Fruit fly (Drosophila melanogaster) whole organism, wandering third instar larva: Measurements from ENCODE around the gene CG34425.
A peak's percentile ranks its signal among the peaks of the same experiment; 100 is the strongest.

Experiments used
- Abd-B ChIP-seq: fragments of >200 bp; optimal IDR thresholded peaks from 2 replicates; lab custom pipeline; 2017; ENCODE audit warnings: missing biosample characterization, missing genetic modification characterization
- CG32264 ChIP-seq: fragments of 200-800 bp; sonication (Bioruptor generic); optimal IDR thresholded peaks from 2 replicates; lab custom pipeline; 2016; ENCODE audit warnings: missing biosample characterization, missing genetic modification characterization
- CG9705 ChIP-seq: fragments of 200-800 bp; sonication (Bioruptor generic); optimal IDR thresholded peaks from 2 replicates; lab custom pipeline; 2018; ENCODE audit warnings: missing biosample characterization, mild to moderate bottlenecking, missing genetic modification characterization
- CrebA ChIP-seq: fragments of 200-800 bp; sonication (Bioruptor generic); optimal IDR thresholded peaks from 2 replicates; lab custom pipeline; 2016; ENCODE audit warnings: missing biosample characterization, mild to moderate bottlenecking, missing genetic modification characterization, borderline replicate concordance
- Dfd ChIP-seq: fragments of >200 bp; optimal IDR thresholded peaks from 2 replicates; lab custom pipeline; 2017; ENCODE audit warnings: missing biosample characterization, missing genetic modification characterization
- Dif ChIP-seq: fragments of 200-275, 200-300 bp; sonication (Bioruptor generic); optimal IDR thresholded peaks from 2 replicates; lab custom pipeline; 2018; ENCODE audit warnings: missing biosample characterization, missing genetic modification characterization; ENCODE audit not compliant: partially characterized antibody
- GATAd ChIP-seq: sonication (Bioruptor generic); optimal IDR thresholded peaks from 2 replicates; lab custom pipeline; 2016; ENCODE audit warnings: missing biosample characterization, missing genetic modification characterization
- HLH106 ChIP-seq: fragments of 200-800 bp; optimal IDR thresholded peaks from 3 replicates; lab custom pipeline; 2019; ENCODE audit warnings: missing biosample characterization, mild to moderate bottlenecking, missing genetic modification characterization, moderate library complexity
- Hnf4 ChIP-seq: fragments of 200-800 bp; sonication (Bioruptor generic); optimal IDR thresholded peaks from 2 replicates; lab custom pipeline; 2016; ENCODE audit warnings: missing biosample characterization, mild to moderate bottlenecking, missing genetic modification characterization
- Hr78 ChIP-seq: fragments of >200 bp; optimal IDR thresholded peaks from 2 replicates; lab custom pipeline; 2017; ENCODE audit warnings: missing biosample characterization, missing genetic modification characterization
- Hr83 ChIP-seq: fragments of 200-300 bp; sonication (Bioruptor generic); optimal IDR thresholded peaks from 2 replicates; lab custom pipeline; 2016; ENCODE audit warnings: missing biosample characterization, mild to moderate bottlenecking, missing genetic modification characterization, moderate library complexity; ENCODE audit not compliant: poor library complexity, severe bottlenecking
- Jra ChIP-seq: sonication (Bioruptor generic); optimal IDR thresholded peaks from 2 replicates; lab custom pipeline; 2016; ENCODE audit warnings: missing biosample characterization, missing genetic modification characterization
- Mio ChIP-seq: sonication (Bioruptor generic); optimal IDR thresholded peaks from 2 replicates; lab custom pipeline; 2016; ENCODE audit warnings: missing biosample characterization, missing genetic modification characterization
- Myc ChIP-seq: fragments of >200 bp; optimal IDR thresholded peaks from 2 replicates; lab custom pipeline; 2017
- N ChIP-seq: fragments of >200 bp; optimal IDR thresholded peaks from 2 replicates; lab custom pipeline; 2018; ENCODE audit warnings: missing biosample characterization, missing external identifiers, missing genetic modification characterization
- OdsH ChIP-seq: fragments of 200-800 bp; sonication (Bioruptor generic); optimal IDR thresholded peaks from 2 replicates; lab custom pipeline; 2016; ENCODE audit warnings: missing biosample characterization, mild to moderate bottlenecking, missing genetic modification characterization
- Rel ChIP-seq, 2 experiments: fragments of 200-800 bp; sonication (Bioruptor generic) in 1 of 2; optimal IDR thresholded peaks; 2 replicates in 1 of 2; 3 replicates in 1 of 2; lab custom pipeline; 2016 to 2019; ENCODE audit warnings: mild to moderate bottlenecking in 2 of 2, missing biosample characterization in 2 of 2, missing genetic modification characterization in 2 of 2, moderate library complexity in 1 of 2
- Sp1 ChIP-seq: fragments of 200-800 bp; sonication (Bioruptor generic); optimal IDR thresholded peaks from 3 replicates; lab custom pipeline; 2019; ENCODE audit warnings: missing biosample characterization, mild to moderate bottlenecking, missing genetic modification characterization, moderate library complexity
- Vsx2 ChIP-seq: fragments of 200-300, 225-300 bp; sonication (Bioruptor generic); optimal IDR thresholded peaks from 2 replicates; lab custom pipeline; 2018; ENCODE audit warnings: missing biosample characterization, missing genetic modification characterization; ENCODE audit not compliant: partially characterized antibody
- br ChIP-seq: fragments of 200-800 bp; sonication (Bioruptor generic); optimal IDR thresholded peaks from 2 replicates; lab custom pipeline; 2016; ENCODE audit warnings: missing biosample characterization, missing genetic modification characterization
- brk ChIP-seq: fragments of 200-800 bp; sonication (Bioruptor generic); optimal IDR thresholded peaks from 2 replicates; lab custom pipeline; 2016; ENCODE audit warnings: missing biosample characterization, mild to moderate bottlenecking, missing genetic modification characterization
- dl ChIP-seq, 2 experiments: fragments of 175-275, 200-275 bp in 1 of 2; fragments of 200-275 bp in 1 of 2; sonication (Bioruptor generic); optimal IDR thresholded peaks; lab custom pipeline; 2018; ENCODE audit warnings: mild to moderate bottlenecking in 2 of 2, missing biosample characterization in 2 of 2, missing genetic modification characterization in 2 of 2, moderate library complexity in 2 of 2; ENCODE audit not compliant: partially characterized antibody in 2 of 2, insufficient read depth in 1 of 2
- dmrt93B ChIP-seq: fragments of 200-800 bp; sonication (Bioruptor generic); optimal IDR thresholded peaks from 2 replicates; lab custom pipeline; 2018; ENCODE audit warnings: missing biosample characterization, mild to moderate bottlenecking, missing genetic modification characterization
- dsf ChIP-seq: sonication (Bioruptor generic); optimal IDR thresholded peaks from 2 replicates; lab custom pipeline; 2016; ENCODE audit warnings: missing biosample characterization, missing genetic modification characterization, borderline replicate concordance
- ey ChIP-seq: fragments of 200-800 bp; sonication (Bioruptor generic); optimal IDR thresholded peaks from 2 replicates; lab custom pipeline; 2016; ENCODE audit warnings: missing biosample characterization, missing genetic modification characterization
- foxo ChIP-seq, 2 experiments: fragments of 200-800 bp; sonication (Bioruptor generic); optimal IDR thresholded peaks; 2 replicates in 1 of 2; 3 replicates in 1 of 2; lab custom pipeline; 2016 to 2017; ENCODE audit warnings: missing biosample characterization in 2 of 2, missing genetic modification characterization in 2 of 2
- fru ChIP-seq: fragments of 200-800 bp; sonication (Bioruptor generic); optimal IDR thresholded peaks from 3 replicates; lab custom pipeline; 2016; ENCODE audit warnings: missing biosample characterization, mild to moderate bottlenecking, missing genetic modification characterization
- h ChIP-seq: fragments of 200-800 bp; sonication (Bioruptor generic); optimal IDR thresholded peaks from 3 replicates; lab custom pipeline; 2016; ENCODE audit warnings: missing biosample characterization, mild to moderate bottlenecking, missing genetic modification characterization
- jim ChIP-seq: fragments of 175-275, 200-325 bp; sonication (Bioruptor generic); optimal IDR thresholded peaks from 2 replicates; lab custom pipeline; 2016; ENCODE audit warnings: missing biosample characterization, mild to moderate bottlenecking, missing genetic modification characterization
- lola ChIP-seq: fragments of >200 bp; optimal IDR thresholded peaks from 2 replicates; lab custom pipeline; 2017; ENCODE audit warnings: missing biosample characterization, missing genetic modification characterization
- pan ChIP-seq: fragments of >200 bp; optimal IDR thresholded peaks from 2 replicates; lab custom pipeline; 2017
- psq ChIP-seq: fragments of 200-800 bp; sonication (Bioruptor generic); optimal IDR thresholded peaks from 3 replicates; lab custom pipeline; 2017; ENCODE audit warnings: missing biosample characterization, mild to moderate bottlenecking, missing genetic modification characterization, moderate library complexity
- rgr ChIP-seq: fragments of 200-800 bp; sonication (Bioruptor generic); optimal IDR thresholded peaks from 3 replicates; lab custom pipeline; 2016; ENCODE audit warnings: missing biosample characterization, mild to moderate bottlenecking, missing genetic modification characterization
- sage ChIP-seq: fragments of 200-800 bp; sonication (Bioruptor generic); optimal IDR thresholded peaks from 2 replicates; lab custom pipeline; 2016; ENCODE audit warnings: missing biosample characterization, mild to moderate bottlenecking, missing genetic modification characterization
- sv ChIP-seq: fragments of 200-800 bp; sonication (Bioruptor generic); optimal IDR thresholded peaks from 3 replicates; lab custom pipeline; 2016; ENCODE audit warnings: missing biosample characterization, missing genetic modification characterization
- tai ChIP-seq: sonication (Bioruptor generic); optimal IDR thresholded peaks from 2 replicates; lab custom pipeline; 2016; ENCODE audit warnings: missing biosample characterization, missing genetic modification characterization
- usp ChIP-seq: fragments of >200 bp; optimal IDR thresholded peaks from 2 replicates; lab custom pipeline; 2017; ENCODE audit warnings: missing biosample characterization, missing genetic modification characterization
- woc ChIP-seq: sonication (Bioruptor generic); optimal IDR thresholded peaks from 2 replicates; lab custom pipeline; 2016; ENCODE audit warnings: missing biosample characterization, mild to moderate bottlenecking, missing genetic modification characterization

Gene CG34425

dm6 chr3R:4479038-4479988 is 26.9 kb downstream of the CG34425 start, which contains the start of gene CG31523 (continued):
- TF ChIP-seq woc (GFP tag; lab: Kevin White, UChicago) = peak; percentile 83
- TF ChIP-seq fru (GFP tag; lab: Kevin White, UChicago) = no peak
- TF ChIP-seq pan (lab: Kevin White, UChicago) = no peak
- no peak for TF ChIP-seq lola (GFP tag; lab: Kevin White, UChicago)
- peak; percentile 100 for TF ChIP-seq Myc
- TF ChIP-seq GATAd (GFP tag; lab: Kevin White, UChicago) = no peak
- no peak for TF ChIP-seq br (GFP tag; lab: Kevin White, UChicago)
- no peak for TF ChIP-seq Sp1 (GFP tag; lab: Kevin White, UChicago)

dm6 chr3R:4478220-4479037 is 27.7 kb downstream of the CG34425 start:
- TF ChIP-seq h (GFP tag; lab: Kevin White, UChicago) = peak; percentile 91
- TF ChIP-seq CrebA (GFP tag; lab: Kevin White, UChicago) = peak; percentile 69
- no peak for TF ChIP-seq tai
- TF ChIP-seq Dif (GFP tag; lab: Kevin White, UChicago) = peak; percentile 86
- peak; percentile 64 for TF ChIP-seq HLH106
- peak; percentile 71 for TF ChIP-seq Sp1 (GFP tag; lab: Kevin White, UChicago)
- TF ChIP-seq OdsH (GFP tag; lab: Kevin White, UChicago) = peak; percentile 85
- TF ChIP-seq brk = peak; percentile 78
- TF ChIP-seq dsf (GFP tag; lab: Kevin White, UChicago) = peak; percentile 66
- TF ChIP-seq Abd-B (GFP tag; lab: Kevin White, UChicago) = no peak
- TF ChIP-seq Hnf4 (GFP tag; lab: Kevin White, UChicago) = peak; percentile 77
- TF ChIP-seq sv (GFP tag; lab: Kevin White, UChicago) = peak; percentile 91
- peak; percentile 55 for TF ChIP-seq Mio (GFP tag; lab: Kevin White, UChicago)
- TF ChIP-seq lola (GFP tag; lab: Kevin White, UChicago) = no peak
- TF ChIP-seq ey (GFP tag; lab: Kevin White, UChicago) = peak; percentile 79
- TF ChIP-seq dmrt93B (GFP tag; lab: Kevin White, UChicago) = peak; percentile 45
- peak in 1 of 2 experiments; percentile 91 for TF ChIP-seq foxo (GFP tag; optimal IDR thresholded peaks at IDR 0.05; lab: Kevin White, UChicago)
- TF ChIP-seq N (GFP tag; lab: Kevin White, UChicago) = peak; percentile 36
- peak; percentile 78 for TF ChIP-seq sage (GFP tag; lab: Kevin White, UChicago)
- TF ChIP-seq Dfd (GFP tag; lab: Kevin White, UChicago) = no peak
- peak; percentile 88 for TF ChIP-seq fru (GFP tag; lab: Kevin White, UChicago)
- no peak for TF ChIP-seq Rel (GFP tag; optimal IDR thresholded peaks at IDR 0.05; lab: Kevin White, UChicago)
- peak; percentile 62 for TF ChIP-seq Rel (tag; optimal IDR thresholded peaks at IDR 0.05; lab: Kevin White, UChicago)
- peak; percentile 61 to 63 for TF ChIP-seq dl (GFP tag; optimal IDR thresholded peaks at IDR 0.05; lab: Kevin White, UChicago; ENCODE audit: insufficient read depth in 1 of 2, partially characterized antibody in 2 of 2)
- peak; percentile 79 for TF ChIP-seq Vsx2 (GFP tag; lab: Kevin White, UChicago)
- TF ChIP-seq CG32264 = peak; percentile 77
- peak; percentile 90 for TF ChIP-seq br (GFP tag; lab: Kevin White, UChicago)
- peak; percentile 79 for TF ChIP-seq Jra (GFP tag; lab: Kevin White, UChicago)
- TF ChIP-seq jim = no peak
- peak; percentile 68 for TF ChIP-seq psq (GFP tag; lab: Kevin White, UChicago)
- TF ChIP-seq woc (GFP tag; lab: Kevin White, UChicago) = peak; percentile 60
- no peak for TF ChIP-seq CG9705
- TF ChIP-seq usp (GFP tag; lab: Kevin White, UChicago) = no peak
- TF ChIP-seq pan (lab: Kevin White, UChicago) = no peak
- TF ChIP-seq Hr83 = peak; percentile 85
- no peak for TF ChIP-seq GATAd (GFP tag; lab: Kevin White, UChicago)
- TF ChIP-seq Hr78 (GFP tag; lab: Kevin White, UChicago) = no peak
- TF ChIP-seq Myc = no peak
- TF ChIP-seq rgr (GFP tag; lab: Kevin White, UChicago) = peak; percentile 90
